Fruit fly (Drosophila melanogaster): ENCODE results near the gene Ugt35E1.

Gene Ugt35E1

DNA sequence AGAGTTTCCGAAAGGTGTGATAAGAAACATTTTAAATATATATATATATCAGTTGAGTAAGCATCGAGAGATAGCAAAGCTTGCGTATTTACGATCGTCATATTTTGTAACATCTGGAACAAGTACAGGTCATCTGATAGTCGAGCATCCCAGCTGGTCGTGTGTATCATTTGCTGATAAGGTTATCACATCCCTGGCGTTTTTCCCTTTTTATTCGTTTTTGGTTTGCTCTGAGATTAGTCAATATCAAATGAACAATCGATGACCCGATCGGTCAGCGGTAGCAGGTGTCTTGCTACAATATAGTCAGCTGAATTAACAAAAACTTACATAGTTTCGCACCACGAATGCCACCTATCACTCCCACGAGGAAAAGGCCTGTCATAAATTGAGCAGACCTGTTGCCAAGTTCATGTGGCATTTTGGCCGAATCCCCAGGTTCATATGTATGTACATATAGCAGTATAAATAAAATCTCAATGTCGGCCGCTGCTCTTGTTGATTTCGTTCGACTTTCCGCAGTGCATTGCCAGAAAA lies 35.1 kb upstream of the Ugt35E1 start:
- TF ChIP-seq CG11617 (GFP tag; optimal IDR thresholded peaks at IDR 0.05) (peak; percentile 42), CG33017 (tag; optimal IDR thresholded peaks at IDR 0.05) (peak; percentile 46), Mnt (GFP tag; optimal IDR thresholded peaks at IDR 0.05) (no peak), ovo (GFP tag; optimal IDR thresholded peaks at IDR 0.05) (no peak), kay (GFP tag; ENCODE audit: borderline replicate concordance) (no peak), Clk (GFP tag; optimal IDR thresholded peaks at IDR 0.05) (no peak), CG7101 (tag; optimal IDR thresholded peaks at IDR 0.05) (peak; percentile 50)

DNA sequence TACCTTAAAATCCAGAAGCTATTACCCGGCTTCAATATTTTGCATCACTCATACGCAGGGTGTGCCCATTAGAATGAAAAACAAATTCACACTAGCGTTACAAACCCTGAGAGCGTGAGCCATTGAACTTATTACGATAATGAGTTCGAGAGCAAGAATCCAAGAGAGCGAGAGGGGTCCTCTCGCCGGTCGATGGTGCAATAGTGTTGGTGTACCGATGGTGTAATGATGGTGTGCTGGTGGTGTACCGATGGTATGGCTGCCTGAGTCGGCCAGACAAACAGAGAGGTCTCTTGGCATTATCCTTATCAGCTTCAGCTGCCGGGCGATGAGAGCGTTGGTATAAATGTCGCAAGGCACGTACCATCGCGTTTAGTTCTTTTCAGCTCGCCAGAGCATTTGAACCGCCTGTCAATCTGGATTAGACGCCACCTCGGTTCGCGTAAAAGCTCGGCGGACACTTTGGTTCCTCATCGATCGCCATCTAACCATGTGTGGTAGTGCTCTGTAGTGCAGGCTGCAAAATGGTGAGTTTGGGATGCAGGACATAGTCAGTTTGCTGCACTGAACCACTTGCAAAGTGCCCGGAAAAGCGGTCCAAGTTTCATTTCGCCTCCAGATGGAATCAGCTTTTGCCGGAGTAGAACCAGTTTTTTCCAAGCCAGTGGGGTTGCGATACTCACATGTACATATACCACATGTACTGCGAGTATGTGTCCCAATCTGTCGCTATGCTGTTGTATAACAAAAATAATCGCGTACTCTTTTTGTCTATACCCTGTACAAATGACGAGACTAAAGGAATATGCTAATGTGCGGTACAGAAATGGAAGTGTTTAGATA lies 34.4 kb upstream of the Ugt35E1 start:
- TF ChIP-seq CG14711 (tag; optimal IDR thresholded peaks at IDR 0.05) (peak; percentile 56), Mnt (GFP tag; optimal IDR thresholded peaks at IDR 0.05) (peak; percentile 27), CG7045 (GFP tag; optimal IDR thresholded peaks at IDR 0.05) (peak; percentile 2), cic (GFP tag; optimal IDR thresholded peaks at IDR 0.05) (peak; percentile 30), kay (GFP tag; ENCODE audit: borderline replicate concordance) (peak; percentile 92), bab1 (GFP tag; optimal IDR thresholded peaks at IDR 0.05) (no peak)

DNA sequence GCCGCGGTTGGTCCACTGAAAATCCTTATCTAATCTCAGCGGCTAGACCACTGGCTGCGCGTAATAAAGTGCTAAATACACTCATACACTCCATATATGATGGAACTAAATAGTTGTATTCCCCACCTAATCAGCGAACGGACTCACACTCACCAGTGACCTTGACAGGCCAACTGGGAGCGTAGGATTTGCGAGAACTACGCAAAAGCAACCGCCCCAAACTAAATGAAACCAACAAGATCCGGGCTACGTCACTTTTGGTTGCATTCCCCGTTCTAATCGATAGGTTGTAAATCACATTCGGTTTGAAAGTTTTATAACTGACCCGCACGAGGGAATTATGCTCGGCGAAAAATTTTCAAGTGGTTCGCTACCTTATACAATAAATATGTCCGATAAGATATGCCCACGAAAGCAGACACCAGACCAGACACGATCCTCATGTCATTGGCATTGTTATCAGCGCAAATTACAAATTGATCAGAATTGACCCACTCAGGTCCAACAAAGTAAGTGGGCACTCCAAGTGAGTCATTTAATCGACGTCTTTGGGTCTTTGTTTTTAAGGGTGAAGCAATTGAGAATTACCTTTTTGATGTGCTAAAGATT lies 33.5 kb upstream of the Ugt35E1 start:
- peak; percentile 23 for TF ChIP-seq CG33017 (tag; optimal IDR thresholded peaks at IDR 0.05)
- no peak for TF ChIP-seq CG1620 (GFP tag; optimal IDR thresholded peaks at IDR 0.05)
- peak; percentile 66 for TF ChIP-seq kay (GFP tag; ENCODE audit: borderline replicate concordance)
- peak; percentile 0 for TF ChIP-seq CG7045 (GFP tag; optimal IDR thresholded peaks at IDR 0.05)
- peak; percentile 77 for TF ChIP-seq cic (GFP tag; optimal IDR thresholded peaks at IDR 0.05)

DNA sequence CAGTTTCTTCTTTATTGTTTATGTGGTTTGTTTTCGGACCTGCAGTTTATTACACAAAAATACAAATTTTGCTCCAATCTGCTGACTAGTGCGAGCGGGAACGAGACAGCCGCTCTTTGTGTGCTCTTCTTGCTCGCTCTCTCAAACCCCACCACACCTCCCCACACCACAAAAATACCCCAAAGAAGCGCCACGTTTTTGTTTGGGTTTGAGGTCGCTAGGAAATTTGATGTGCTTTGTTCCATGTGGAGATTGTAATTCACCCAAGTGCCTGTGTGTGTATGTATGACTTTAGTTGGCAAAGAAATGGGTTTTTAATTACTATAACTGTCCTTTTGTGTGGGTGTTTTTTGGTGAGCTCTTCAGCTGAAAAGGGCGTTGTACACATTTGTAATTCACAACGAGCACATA lies 32.2 kb upstream of the Ugt35E1 start:
- peak; percentile 81 for TF ChIP-seq tj (GFP tag; optimal IDR thresholded peaks at IDR 0.05)
- TF ChIP-seq Crg-1 (GFP tag; optimal IDR thresholded peaks at IDR 0.05), result no peak
- no peak for TF ChIP-seq CG12768 (GFP tag; optimal IDR thresholded peaks at IDR 0.05)
- TF ChIP-seq CG33017 (tag; optimal IDR thresholded peaks at IDR 0.05), result no peak
- peak; percentile 55 for TF ChIP-seq bab1 (GFP tag; optimal IDR thresholded peaks at IDR 0.05)
- TF ChIP-seq Mnt (GFP tag; optimal IDR thresholded peaks at IDR 0.05), result peak; percentile 95
- TF ChIP-seq CG7101 (tag; optimal IDR thresholded peaks at IDR 0.05), result no peak
- no peak for TF ChIP-seq Hr96 (GFP tag; optimal IDR thresholded peaks at IDR 0.05)
- peak; percentile 68 for TF ChIP-seq kay (GFP tag; ENCODE audit: borderline replicate concordance)
- no peak for TF ChIP-seq toe (GFP tag; optimal IDR thresholded peaks at IDR 0.05)
- TF ChIP-seq CG14711 (tag; optimal IDR thresholded peaks at IDR 0.05), result no peak
- TF ChIP-seq cnc (optimal IDR thresholded peaks at IDR 0.05), result no peak
- no peak for TF ChIP-seq CG5204 (GFP tag; optimal IDR thresholded peaks at IDR 0.05)
- no peak for TF ChIP-seq ovo (GFP tag; optimal IDR thresholded peaks at IDR 0.05)
- TF ChIP-seq CG11617 (GFP tag; optimal IDR thresholded peaks at IDR 0.05), result no peak
- peak; percentile 50 for TF ChIP-seq pad (GFP tag; optimal IDR thresholded peaks at IDR 0.05)
- TF ChIP-seq cic (GFP tag; optimal IDR thresholded peaks at IDR 0.05), result peak; percentile 92
- TF ChIP-seq Clk (GFP tag; optimal IDR thresholded peaks at IDR 0.05), result no peak
- peak; percentile 9 for TF ChIP-seq CG7045 (GFP tag; optimal IDR thresholded peaks at IDR 0.05)
- no peak for TF ChIP-seq CG1620 (GFP tag; optimal IDR thresholded peaks at IDR 0.05)

DNA sequence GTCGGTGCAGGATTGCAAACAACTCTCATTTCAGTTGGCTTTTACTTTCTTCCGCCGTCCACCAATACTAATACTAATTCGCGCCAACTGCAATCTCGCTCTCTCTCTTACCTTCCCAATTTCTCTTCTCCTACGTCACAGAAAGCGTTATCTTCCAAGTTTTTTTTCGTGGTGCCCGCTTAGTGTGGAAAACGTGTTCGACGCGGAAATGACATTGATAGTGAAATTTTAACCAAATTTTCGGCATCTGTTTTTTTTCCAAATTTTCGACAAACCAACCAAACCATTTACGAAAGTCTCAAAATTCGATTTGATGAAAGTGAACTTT lies 31.5 kb upstream of the Ugt35E1 start, which contains the start of gene cu:
cu (plus strand) TSS at position 204 of the 328 bp plus-strand sequence.
- peak; percentile 83 for TF ChIP-seq Mnt (GFP tag; optimal IDR thresholded peaks at IDR 0.05)
- TF ChIP-seq tj (GFP tag; optimal IDR thresholded peaks at IDR 0.05), result no peak
- TF ChIP-seq Hr96 (GFP tag; optimal IDR thresholded peaks at IDR 0.05), result no peak

DNA sequence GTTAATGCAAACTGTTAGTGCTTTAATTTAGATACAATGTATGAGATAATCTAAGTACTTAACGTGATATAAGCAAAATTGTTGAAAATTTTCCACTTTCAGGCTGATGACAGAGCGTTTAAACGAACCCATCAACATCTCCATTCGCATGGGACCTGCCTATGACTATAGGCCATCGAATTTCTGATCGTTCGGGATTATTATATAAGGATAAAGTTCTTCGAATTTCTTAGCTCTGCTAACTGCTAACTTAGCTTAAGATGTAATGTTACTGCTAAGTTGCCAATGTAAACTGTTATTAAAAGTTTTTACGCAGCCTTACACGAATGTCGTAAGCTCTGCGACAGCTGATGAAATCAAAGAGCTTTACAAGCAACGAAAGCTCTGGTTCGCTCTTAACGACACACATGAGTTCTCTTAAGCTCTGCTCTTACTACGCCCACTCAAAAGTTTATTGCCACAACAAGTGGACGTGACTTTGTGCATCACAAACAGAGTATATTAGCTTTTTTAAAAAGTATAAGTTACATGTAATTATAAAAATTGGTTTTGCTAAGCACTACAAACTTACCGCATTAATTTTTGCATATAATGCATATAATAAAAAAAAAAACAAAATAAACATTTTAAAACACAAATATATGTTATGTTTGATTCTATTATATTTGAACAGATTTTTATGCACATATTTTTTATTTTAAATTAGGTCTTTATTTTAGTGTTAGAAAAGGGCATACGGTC lies 30.9 kb upstream of the Ugt35E1 start:
- TF ChIP-seq CG12768 (GFP tag; optimal IDR thresholded peaks at IDR 0.05) (peak; percentile 99), cnc (optimal IDR thresholded peaks at IDR 0.05) (no peak), CG11617 (GFP tag; optimal IDR thresholded peaks at IDR 0.05) (peak; percentile 98), toe (GFP tag; optimal IDR thresholded peaks at IDR 0.05) (peak; percentile 83), CG7101 (tag; optimal IDR thresholded peaks at IDR 0.05) (peak; percentile 98), Clk (GFP tag; optimal IDR thresholded peaks at IDR 0.05) (peak; percentile 98), CG5204 (GFP tag; optimal IDR thresholded peaks at IDR 0.05) (peak; percentile 94), CG33017 (tag; optimal IDR thresholded peaks at IDR 0.05) (peak; percentile 97), CG7045 (GFP tag; optimal IDR thresholded peaks at IDR 0.05) (peak; percentile 100), ovo (GFP tag; optimal IDR thresholded peaks at IDR 0.05) (peak; percentile 88), cic (GFP tag; optimal IDR thresholded peaks at IDR 0.05) (peak; percentile 98), pad (GFP tag; optimal IDR thresholded peaks at IDR 0.05) (peak; percentile 93), bab1 (GFP tag; optimal IDR thresholded peaks at IDR 0.05) (peak; percentile 95), tj (GFP tag; optimal IDR thresholded peaks at IDR 0.05) (peak; percentile 89), Crg-1 (GFP tag; optimal IDR thresholded peaks at IDR 0.05) (peak; percentile 80), Mnt (GFP tag; optimal IDR thresholded peaks at IDR 0.05) (no peak), Hr96 (GFP tag; optimal IDR thresholded peaks at IDR 0.05) (peak; percentile 89), kay (GFP tag; ENCODE audit: borderline replicate concordance) (peak; percentile 96), CG1620 (GFP tag; optimal IDR thresholded peaks at IDR 0.05) (peak; percentile 84), CG14711 (tag; optimal IDR thresholded peaks at IDR 0.05) (peak; percentile 96)
